Fruit fly (Drosophila melanogaster): ENCODE data around the gene CG43783.

Gene CG43783

DNA sequence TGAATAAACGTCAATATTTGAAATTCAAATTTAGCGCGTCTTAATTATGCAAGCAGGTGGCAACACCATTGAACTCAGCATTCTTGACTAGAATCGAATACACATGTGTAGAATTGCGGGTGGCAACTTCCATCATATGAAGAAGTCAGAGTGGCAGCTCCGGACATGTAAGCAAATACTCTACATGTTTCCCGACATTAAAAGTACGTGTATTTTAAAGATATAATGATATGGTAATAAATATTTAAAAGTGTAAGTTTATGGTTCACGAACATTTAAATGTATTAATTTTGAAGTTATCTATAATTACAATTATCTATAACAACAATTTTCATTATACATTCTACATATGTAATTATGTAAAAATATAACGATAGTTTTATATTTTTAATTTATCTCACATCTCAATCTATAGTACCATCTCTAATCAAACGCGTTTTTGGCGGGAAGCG lies 62.9 kb downstream of the CG43783 start, which contains the start of gene Mcm7 (continued):
- TF ChIP-seq Abd-B (GFP tag; optimal IDR thresholded peaks at IDR 0.05), result peak; percentile 26
- TF ChIP-seq CG12769 (tag; optimal IDR thresholded peaks at IDR 0.05), result no peak
- 0 out of 3 replicates have a peak, but pooled peaks have one; percentile 8 for TF ChIP-seq Doc3 (GFP tag; IDR thresholded peaks at IDR 0.05; ENCODE audit: partially characterized antibody)
- peak; percentile 58 for TF ChIP-seq CG2116 (GFP tag; optimal IDR thresholded peaks at IDR 0.05)
- peak; percentile 61 for TF ChIP-seq CG16813 (GFP tag; IDR thresholded peaks at IDR 0.05; ENCODE audit: partially characterized antibody)
- TF ChIP-seq CG3995 (GFP tag; optimal IDR thresholded peaks at IDR 0.05), result peak; percentile 94
- peak; percentile 8 for TF ChIP-seq CG4617 (GFP tag; optimal IDR thresholded peaks at IDR 0.05; ENCODE audit: borderline replicate concordance)
- TF ChIP-seq pzg (GFP tag; optimal IDR thresholded peaks at IDR 0.05), result peak; percentile 44
- peak; percentile 92 for TF ChIP-seq E2f2 (GFP tag; IDR thresholded peaks at IDR 0.05)
- TF ChIP-seq mld (GFP tag; IDR thresholded peaks at IDR 0.05; ENCODE audit: partially characterized antibody), result no peak

- TF ChIP-seq gsb-n (tag; optimal IDR thresholded peaks at IDR 0.05) (no peak), CG8281 (tag; optimal IDR thresholded peaks at IDR 0.05) (no peak), NFAT (GFP tag; IDR thresholded peaks at IDR 0.05) (no peak)
Observed at dm6 chr3L:8888533-8888932, 65.5 kb downstream of the CG43783 start, which contains the start of gene CG43169. TSS of gene CG43169 (minus strand) at chr3L:8888633.

Data from whole organism, embryonic.